Fruit fly (Drosophila melanogaster) whole organism, prepupa: ENCODE results near the gene RecQ5.

Source experiments
- CG10631 ChIP-seq: fragments of 200-800 bp; sonication (Bioruptor generic); optimal IDR thresholded peaks from 2 replicates; lab custom pipeline; 2016; ENCODE audit warnings: missing biosample characterization, missing genetic modification characterization
- CG11294 ChIP-seq: fragments of 200-800 bp; sonication (Bioruptor generic); IDR thresholded peaks from 2 replicates; pipeline ENCODE4 v1.3.6; 2022; ENCODE audit warnings: missing biosample characterization, missing genetic modification characterization
- CG1621 ChIP-seq: fragments of 200-800 bp; sonication (Bioruptor generic); optimal IDR thresholded peaks from 3 replicates; lab custom pipeline; 2018; ENCODE audit warnings: missing biosample characterization, mild to moderate bottlenecking, missing genetic modification characterization
- CG16779 ChIP-seq: fragments of 200-800 bp; sonication (Bioruptor generic); optimal IDR thresholded peaks from 3 replicates; lab custom pipeline; 2017; ENCODE audit warnings: missing biosample characterization, mild to moderate bottlenecking, missing genetic modification characterization
- CG31627 ChIP-seq: fragments of 200-800 bp; sonication (Bioruptor generic); optimal IDR thresholded peaks from 3 replicates; lab custom pipeline; 2016; ENCODE audit warnings: missing biosample characterization, missing genetic modification characterization
- CG32006 ChIP-seq: fragments of 200-800 bp; sonication (Bioruptor generic); optimal IDR thresholded peaks from 3 replicates; lab custom pipeline; 2017; ENCODE audit warnings: missing biosample characterization, mild to moderate bottlenecking, missing genetic modification characterization
- CG34406 ChIP-seq: fragments of 200-800 bp; sonication (Bioruptor generic); optimal IDR thresholded peaks from 3 replicates; lab custom pipeline; 2016; ENCODE audit warnings: missing biosample characterization, missing genetic modification characterization
- CG6163 ChIP-seq: fragments of 200-800 bp; sonication (Bioruptor generic); IDR thresholded peaks from 3 replicates; pipeline ENCODE4 v1.3.6; 2022; ENCODE audit warnings: missing biosample characterization, missing genetic modification characterization
- CG6808 ChIP-seq: fragments of 200-800 bp; sonication (Bioruptor generic); optimal IDR thresholded peaks from 3 replicates; lab custom pipeline; 2017; ENCODE audit warnings: missing biosample characterization, missing genetic modification characterization, mild to moderate bottlenecking, moderate library complexity, missing genetic modification reagents
- CG6854 ChIP-seq: fragments of 200-800 bp; sonication (Bioruptor generic); optimal IDR thresholded peaks from 2 replicates; lab custom pipeline; 2017; ENCODE audit warnings: missing biosample characterization, mild to moderate bottlenecking, missing genetic modification characterization
- CG7368 ChIP-seq: fragments of 200-800 bp; sonication (Bioruptor generic); optimal IDR thresholded peaks from 3 replicates; lab custom pipeline; 2016; ENCODE audit warnings: missing biosample characterization, missing genetic modification characterization
- CG8632 ChIP-seq: fragments of 200-800 bp; sonication (Bioruptor generic); optimal IDR thresholded peaks from 3 replicates; lab custom pipeline; 2016; ENCODE audit warnings: missing biosample characterization, missing genetic modification characterization
- Eip75B ChIP-seq: fragments of 200-800 bp; sonication (Bioruptor generic); optimal IDR thresholded peaks from 3 replicates; lab custom pipeline; 2016; ENCODE audit warnings: missing biosample characterization, missing genetic modification characterization
- Eip78C ChIP-seq: fragments of 200-800 bp; sonication (Bioruptor generic); peaks from one replicate; lab custom pipeline; 2016; ENCODE audit warnings: missing biosample characterization, missing genetic modification characterization
- Eip93F ChIP-seq: fragments of 200-800 bp; sonication (Bioruptor generic); optimal IDR thresholded peaks from 2 replicates; lab custom pipeline; 2016; ENCODE audit warnings: missing biosample characterization, mild to moderate bottlenecking, missing genetic modification characterization
- Ets96B ChIP-seq: fragments of 200-800 bp; optimal IDR thresholded peaks from 2 replicates; lab custom pipeline; 2019; ENCODE audit warnings: missing biosample characterization, mild to moderate bottlenecking, missing genetic modification characterization, moderate library complexity
- Hr38 ChIP-seq: sonication (Bioruptor generic); optimal IDR thresholded peaks from 2 replicates; lab custom pipeline; 2016; ENCODE audit warnings: missing biosample characterization, missing genetic modification characterization
- Hr39 ChIP-seq: fragments of 200-800 bp; sonication (Bioruptor generic); optimal IDR thresholded peaks from 2 replicates; lab custom pipeline; 2016; ENCODE audit warnings: missing biosample characterization, missing genetic modification characterization
- Hr4 ChIP-seq: fragments of 200-800 bp; sonication (Bioruptor generic); optimal IDR thresholded peaks from 3 replicates; lab custom pipeline; 2016; ENCODE audit warnings: missing biosample characterization, missing genetic modification characterization
- Lpt ChIP-seq: fragments of 200-800 bp; sonication (Bioruptor generic); optimal IDR thresholded peaks from 3 replicates; lab custom pipeline; 2016; ENCODE audit warnings: missing biosample characterization, missing genetic modification characterization
- Smox ChIP-seq: fragments of 200-800 bp; sonication (Bioruptor generic); optimal IDR thresholded peaks from 3 replicates; lab custom pipeline; 2016; ENCODE audit warnings: missing biosample characterization, missing genetic modification characterization
- Sox102F ChIP-seq: fragments of 200-800 bp; sonication (Bioruptor generic); optimal IDR thresholded peaks from 2 replicates; lab custom pipeline; 2016; ENCODE audit warnings: missing biosample characterization, mild to moderate bottlenecking, missing genetic modification characterization
- Sox14 ChIP-seq: fragments of 200-800 bp; sonication (Bioruptor generic); optimal IDR thresholded peaks from 3 replicates; lab custom pipeline; 2016; ENCODE audit warnings: missing biosample characterization, missing genetic modification characterization
- achi ChIP-seq: fragments of 200-800 bp; sonication (Bioruptor generic); optimal IDR thresholded peaks from 3 replicates; lab custom pipeline; 2016; ENCODE audit warnings: missing biosample characterization, missing genetic modification characterization
- acj6 ChIP-seq: fragments of 200-800 bp; sonication (Bioruptor generic); optimal IDR thresholded peaks from 3 replicates; lab custom pipeline; 2016; ENCODE audit warnings: missing biosample characterization, missing genetic modification characterization
- cyc ChIP-seq: fragments of 200-800 bp; sonication (Bioruptor generic); optimal IDR thresholded peaks from 3 replicates; lab custom pipeline; 2016; ENCODE audit warnings: missing biosample characterization, missing genetic modification characterization
- dsx ChIP-seq: fragments of 200-800 bp; optimal IDR thresholded peaks from 3 replicates; lab custom pipeline; 2019; ENCODE audit warnings: missing biosample characterization, mild to moderate bottlenecking, missing genetic modification characterization, moderate library complexity; ENCODE audit not compliant: poor library complexity, severe bottlenecking
- esn ChIP-seq: fragments of 200-800 bp; sonication (Bioruptor generic); optimal IDR thresholded peaks from 2 replicates; lab custom pipeline; 2016; ENCODE audit warnings: missing biosample characterization, mild to moderate bottlenecking, missing genetic modification characterization, moderate library complexity
- fd59A ChIP-seq: fragments of 200-800 bp; sonication (Bioruptor generic); optimal IDR thresholded peaks from 2 replicates; lab custom pipeline; 2017; ENCODE audit warnings: missing biosample characterization, mild to moderate bottlenecking, missing genetic modification characterization, missing genetic modification reagents
- fkh ChIP-seq: fragments of 200-800 bp; sonication (Bioruptor generic); optimal IDR thresholded peaks from 3 replicates; lab custom pipeline; 2017; ENCODE audit warnings: missing biosample characterization, mild to moderate bottlenecking, missing genetic modification characterization, moderate library complexity
- net ChIP-seq: fragments of 200-800 bp; sonication (Bioruptor generic); optimal IDR thresholded peaks from 3 replicates; lab custom pipeline; 2016; ENCODE audit warnings: missing biosample characterization, missing genetic modification characterization
- salr ChIP-seq, 2 experiments: fragments of 200-800 bp; sonication (Bioruptor generic); optimal IDR thresholded peaks; 3 replicates each; lab custom pipeline; 2016 to 2018; ENCODE audit warnings: missing biosample characterization in 2 of 2, missing genetic modification characterization in 2 of 2, mild to moderate bottlenecking in 1 of 2
- ss ChIP-seq, 2 experiments: fragments of 200-800 bp; sonication (Bioruptor generic); optimal IDR thresholded peaks; 2 replicates in 1 of 2; 3 replicates in 1 of 2; lab custom pipeline; 2017 to 2018; ENCODE audit warnings: mild to moderate bottlenecking in 2 of 2, missing biosample characterization in 2 of 2, missing genetic modification characterization in 2 of 2, moderate library complexity in 1 of 2
- svp ChIP-seq: fragments of 200-800 bp; sonication (Bioruptor generic); peaks from one replicate; lab custom pipeline; 2016; ENCODE audit warnings: missing biosample characterization, missing genetic modification characterization
- topi ChIP-seq: fragments of 200-800 bp; sonication (Bioruptor generic); optimal IDR thresholded peaks from 3 replicates; lab custom pipeline; 2016; ENCODE audit warnings: missing biosample characterization, missing genetic modification characterization
- vri ChIP-seq: fragments of 200-800 bp; sonication (Bioruptor generic); optimal IDR thresholded peaks from 3 replicates; lab custom pipeline; 2016; ENCODE audit warnings: missing biosample characterization, mild to moderate bottlenecking, missing genetic modification characterization

RecQ5 gene

DNA sequence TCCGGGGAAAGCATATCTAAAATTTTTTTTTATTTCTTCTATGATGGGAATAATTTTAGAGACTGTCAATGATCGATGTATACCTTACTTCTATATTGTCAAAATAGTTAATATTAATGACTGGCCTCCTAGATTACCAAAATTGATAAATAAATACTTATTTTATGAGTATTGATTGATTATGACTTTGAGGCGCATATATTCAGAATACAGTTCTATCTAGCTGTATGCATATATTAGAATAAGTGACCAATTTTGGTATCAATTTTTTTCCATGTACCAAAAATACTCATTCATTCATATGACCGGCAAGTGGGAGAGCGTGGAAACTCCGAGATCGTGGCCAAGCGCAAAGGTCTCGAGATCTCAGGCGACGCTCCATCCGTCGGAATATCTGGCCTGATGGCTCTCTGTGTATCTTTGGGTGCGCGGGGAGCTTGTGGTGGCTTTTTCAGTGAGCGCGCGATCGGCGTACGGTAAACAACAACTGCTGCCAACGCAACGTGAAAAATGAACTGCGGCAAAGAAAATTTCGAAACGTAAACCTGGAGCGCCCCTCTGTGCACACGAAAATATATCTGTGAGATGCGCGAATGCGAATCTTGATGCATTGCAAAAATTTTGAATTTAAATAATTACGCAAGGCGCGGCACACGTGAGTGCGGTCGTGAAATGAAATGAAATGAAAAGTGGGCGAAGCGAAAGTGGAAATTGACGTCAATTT is 40.7 kb upstream of the RecQ5 start, which contains the start of the genes CG43121 and ome (continued):
- TF ChIP-seq CG31627 (GFP tag; lab: Kevin White, UChicago), result no peak
- TF ChIP-seq CG6808 (GFP tag; lab: Kevin White, UChicago), result peak; percentile 19
- peak; percentile 5 for TF ChIP-seq topi (GFP tag; lab: Kevin White, UChicago)
- TF ChIP-seq achi, result no peak
- TF ChIP-seq acj6 (GFP tag; lab: Kevin White, UChicago), result no peak
- TF ChIP-seq Hr4 (GFP tag; lab: Kevin White, UChicago), result peak; percentile 18
- peak; percentile 38 for TF ChIP-seq CG16779 (tag; lab: Kevin White, UChicago)
- no peak for TF ChIP-seq Smox
- TF ChIP-seq CG11294 (GFP tag; lab: Robert Waterston, UW), result no peak
- TF ChIP-seq Eip75B (GFP tag; lab: Kevin White, UChicago), result peak; percentile 2
- TF ChIP-seq esn, result peak; percentile 54
- peak; percentile 46 for TF ChIP-seq CG34406
- TF ChIP-seq cyc (GFP tag; lab: Kevin White, UChicago), result no peak
- no peak for TF ChIP-seq fd59A (GFP tag; lab: Kevin White, UChicago)
- TF ChIP-seq Eip93F (GFP tag; lab: Kevin White, UChicago), result no peak
- peak; percentile 85 for TF ChIP-seq svp (GFP tag; lab: Kevin White, UChicago)
- TF ChIP-seq CG32006 (GFP tag; lab: Kevin White, UChicago), result peak; percentile 36
- TF ChIP-seq Eip78C (GFP tag; lab: Kevin White, UChicago), result peak; percentile 73
- peak in 1 of 2 experiments; percentile 57 for TF ChIP-seq ss (GFP tag; optimal IDR thresholded peaks at IDR 0.05; lab: Kevin White, UChicago)
- TF ChIP-seq vri (GFP tag; lab: Kevin White, UChicago), result peak; percentile 45
- no peak for TF ChIP-seq dsx (GFP tag; lab: Kevin White, UChicago)
- peak; percentile 17 for TF ChIP-seq CG8632 (GFP tag; lab: Kevin White, UChicago)
- peak; percentile 79 for TF ChIP-seq CG6163
- no peak for TF ChIP-seq CG10631 (GFP tag; lab: Kevin White, UChicago)
- TF ChIP-seq Ets96B (tag; lab: Kevin White, UChicago), result no peak
- no peak for TF ChIP-seq Hr38 (GFP tag; lab: Kevin White, UChicago)
- TF ChIP-seq CG7368 (GFP tag; lab: Kevin White, UChicago), result no peak
- peak; percentile 38 for TF ChIP-seq CG1621 (tag; lab: Kevin White, UChicago)
- peak; percentile 9 for TF ChIP-seq Sox14 (GFP tag; lab: Kevin White, UChicago)
- peak; percentile 8 to 11 for TF ChIP-seq salr (GFP tag; optimal IDR thresholded peaks at IDR 0.05; lab: Kevin White, UChicago)
- TF ChIP-seq fkh (GFP tag; lab: Kevin White, UChicago), result peak; percentile 89

DNA sequence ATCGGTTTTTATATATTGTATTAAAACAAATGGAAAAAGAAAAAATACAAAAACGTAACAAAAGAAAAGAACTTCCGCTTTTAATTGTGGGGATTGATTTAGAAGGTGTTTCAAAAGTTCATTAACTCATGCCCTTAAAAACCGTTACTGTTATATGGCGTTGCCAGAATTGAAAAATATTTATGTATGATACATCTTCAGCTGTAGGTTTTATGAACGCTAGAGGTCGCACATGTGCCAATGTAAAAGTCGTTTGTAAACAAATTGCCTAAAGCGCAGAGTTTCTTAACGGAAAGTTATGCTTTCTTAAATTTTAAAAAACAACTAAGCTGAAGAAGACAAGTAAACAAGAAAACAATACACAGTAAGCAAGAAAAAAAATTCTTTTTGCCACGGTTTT is 39.7 kb upstream of the RecQ5 start:
- TF ChIP-seq fkh (GFP tag; lab: Kevin White, UChicago) (peak; percentile 48), cyc (GFP tag; lab: Kevin White, UChicago) (peak; percentile 20), svp (GFP tag; lab: Kevin White, UChicago) (peak; percentile 20), Hr39 (peak; percentile 15), Eip78C (GFP tag; lab: Kevin White, UChicago) (peak; percentile 9), net (GFP tag; lab: Kevin White, UChicago) (no peak), CG31627 (GFP tag; lab: Kevin White, UChicago) (peak; percentile 33), CG6854 (GFP tag; lab: Kevin White, UChicago) (no peak), Sox102F (GFP tag; lab: Kevin White, UChicago) (no peak)

DNA sequence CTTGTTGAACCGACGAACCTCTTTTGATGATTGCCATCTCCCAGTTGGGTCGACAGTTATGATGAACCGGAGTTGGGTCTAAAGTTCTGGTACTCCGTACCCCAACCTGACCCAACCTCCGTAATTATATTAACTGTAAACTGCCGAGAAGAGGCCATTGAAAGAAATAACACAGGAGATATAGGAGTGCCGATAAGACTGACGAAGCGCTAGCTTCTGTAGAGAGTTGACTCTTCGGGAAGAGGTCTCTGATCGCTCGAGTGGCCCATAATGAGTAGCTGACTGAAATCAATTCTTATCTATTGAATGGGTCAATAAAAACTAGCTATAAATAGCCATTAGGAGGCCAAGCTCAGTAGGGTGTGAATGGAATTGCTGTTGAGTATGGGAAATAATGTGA is 36.8 kb upstream of the RecQ5 start:
- TF ChIP-seq fkh (GFP tag; lab: Kevin White, UChicago) (no peak), CG6163 (no peak), CG10631 (GFP tag; lab: Kevin White, UChicago) (no peak), salr (GFP tag; optimal IDR thresholded peaks at IDR 0.05; lab: Kevin White, UChicago) (no peak), Eip78C (GFP tag; lab: Kevin White, UChicago) (peak; percentile 3), vri (GFP tag; lab: Kevin White, UChicago) (no peak), Lpt (no peak)
